Worm (Caenorhabditis elegans) whole organism, L2 larva: ENCODE measurements around the gene F46F5.5.

Source experiments
- C34F6.9 ChIP-seq: fragments of 150-350 bp; optimal IDR thresholded peaks from 2 replicates; lab custom pipeline; 2014; ENCODE audit warnings: missing biosample characterization, missing genetic modification characterization
- F13H6.1 ChIP-seq: sonication (generic microtip); optimal IDR thresholded peaks from 2 replicates; lab custom pipeline; 2016; ENCODE audit warnings: missing genetic modification characterization, missing compliant biosample characterization
- R02D3.7 ChIP-seq: fragments of 150-350 bp; optimal IDR thresholded peaks from 2 replicates; lab custom pipeline; 2014; ENCODE audit warnings: missing biosample characterization, missing genetic modification characterization
- ZK546.5 ChIP-seq: sonication (generic microtip); optimal IDR thresholded peaks from 2 replicates; lab custom pipeline; 2017; ENCODE audit warnings: missing biosample characterization, missing genetic modification characterization
- ama-1 ChIP-seq: fragments of 150-350 bp; optimal IDR thresholded peaks from 2 replicates; lab custom pipeline; 2018; ENCODE audit warnings: inconsistent platforms
- blmp-1 ChIP-seq: sonication (generic microtip); optimal IDR thresholded peaks from 2 replicates; lab custom pipeline; 2017; ENCODE audit warnings: missing genetic modification characterization, mild to moderate bottlenecking, missing compliant biosample characterization, antibody characterized with exemption, moderate library complexity; ENCODE audit not compliant: insufficient read depth
- ceh-16 ChIP-seq: fragments of 150-350 bp; optimal IDR thresholded peaks from 2 replicates; lab custom pipeline; 2014; ENCODE audit warnings: missing biosample characterization, missing genetic modification characterization
- ceh-82 ChIP-seq: fragments of 150-350 bp; optimal IDR thresholded peaks from 2 replicates; lab custom pipeline; 2014; ENCODE audit warnings: missing biosample characterization, missing genetic modification characterization
- crh-2 ChIP-seq: sonication (generic microtip); optimal IDR thresholded peaks from 2 replicates; lab custom pipeline; 2017; ENCODE audit warnings: missing biosample characterization, missing genetic modification characterization
- egl-27 ChIP-seq: sonication (generic microtip); optimal IDR thresholded peaks from 3 replicates; lab custom pipeline; 2017; ENCODE audit warnings: missing biosample characterization, missing genetic modification reagents, missing genetic modification characterization
- elt-3 ChIP-seq: sonication (generic microtip); optimal IDR thresholded peaks from 2 replicates; lab custom pipeline; 2017; ENCODE audit warnings: missing biosample characterization, missing genetic modification characterization
- lin-13 ChIP-seq: fragments of 150-350 bp; optimal IDR thresholded peaks from 2 replicates; lab custom pipeline; 2014; ENCODE audit warnings: missing biosample characterization, missing genetic modification reagents, missing genetic modification characterization
- lin-39 ChIP-seq: fragments of 150-350 bp; optimal IDR thresholded peaks from 2 replicates; lab custom pipeline; 2014; ENCODE audit warnings: missing biosample characterization, missing genetic modification reagents, missing genetic modification characterization
- lsy-2 ChIP-seq, 2 experiments: fragments of 150-350 bp in 1 of 2; sonication (generic microtip) in 1 of 2; optimal IDR thresholded peaks; 2 replicates each; lab custom pipeline; 2014 to 2017; ENCODE audit warnings: missing biosample characterization in 2 of 2, missing genetic modification characterization in 2 of 2
- mbf-1 ChIP-seq: sonication (generic microtip); optimal IDR thresholded peaks from 2 replicates; lab custom pipeline; 2017; ENCODE audit warnings: missing biosample characterization, missing genetic modification characterization
- nhr-10 ChIP-seq: sonication (generic microtip); optimal IDR thresholded peaks from 2 replicates; lab custom pipeline; 2017; ENCODE audit warnings: missing biosample characterization, missing genetic modification characterization
- nhr-12 ChIP-seq: fragments of 150-350 bp; optimal IDR thresholded peaks from 2 replicates; lab custom pipeline; 2014; ENCODE audit warnings: missing biosample characterization, missing genetic modification characterization
- nhr-129 ChIP-seq: fragments of 150-350 bp; optimal IDR thresholded peaks from 2 replicates; lab custom pipeline; 2014; ENCODE audit warnings: missing biosample characterization, missing genetic modification characterization
- nhr-23 ChIP-seq: fragments of 150-350 bp; optimal IDR thresholded peaks from 2 replicates; lab custom pipeline; 2014; ENCODE audit warnings: missing biosample characterization, missing genetic modification reagents, missing genetic modification characterization
- nhr-237 ChIP-seq: fragments of 150-350 bp; optimal IDR thresholded peaks from 2 replicates; lab custom pipeline; 2014; ENCODE audit warnings: missing biosample characterization, missing genetic modification characterization
- nhr-25 ChIP-seq: fragments of 150-350 bp; sonication (generic microtip); optimal IDR thresholded peaks from 3 replicates; lab custom pipeline; 2014; ENCODE audit warnings: missing biosample characterization, missing genetic modification characterization
- nhr-6 ChIP-seq: fragments of 150-350 bp; optimal IDR thresholded peaks from 2 replicates; lab custom pipeline; 2014; ENCODE audit warnings: missing biosample characterization, missing genetic modification characterization
- nhr-77 ChIP-seq: fragments of 150-350 bp; optimal IDR thresholded peaks from 2 replicates; lab custom pipeline; 2014; ENCODE audit warnings: missing biosample characterization, missing genetic modification characterization
- peb-1 ChIP-seq: fragments of 150-350 bp; optimal IDR thresholded peaks from 2 replicates; lab custom pipeline; 2014; ENCODE audit warnings: missing biosample characterization, missing genetic modification characterization
- sem-4 ChIP-seq: fragments of 150-350 bp; optimal IDR thresholded peaks from 2 replicates; lab custom pipeline; 2014; ENCODE audit warnings: missing biosample characterization, missing genetic modification reagents, missing genetic modification characterization
- skn-1 ChIP-seq: sonication (generic microtip); optimal IDR thresholded peaks from 2 replicates; lab custom pipeline; 2017; ENCODE audit warnings: missing biosample characterization, missing genetic modification characterization
- sma-3 ChIP-seq: sonication (generic microtip); optimal IDR thresholded peaks from 2 replicates; lab custom pipeline; 2016; ENCODE audit warnings: missing genetic modification reagents, missing genetic modification characterization, missing compliant biosample characterization
- sma-9 ChIP-seq, 2 experiments: fragments of 150-350 bp in 1 of 2; sonication (generic microtip) in 1 of 2; optimal IDR thresholded peaks; 2 replicates each; lab custom pipeline; 2014 to 2016; ENCODE audit warnings: missing genetic modification characterization in 2 of 2, mild to moderate bottlenecking in 1 of 2, missing biosample characterization in 1 of 2, missing compliant biosample characterization in 1 of 2, missing genetic modification reagents in 1 of 2, moderate library complexity in 1 of 2
- snpc-4 ChIP-seq: fragments of 150-350 bp; optimal IDR thresholded peaks from 2 replicates; lab custom pipeline; 2014; ENCODE audit warnings: missing biosample characterization, missing genetic modification characterization
- unc-55 ChIP-seq: fragments of 150-350 bp; sonication (generic microtip); optimal IDR thresholded peaks from 3 replicates; lab custom pipeline; 2014; ENCODE audit warnings: missing biosample characterization, missing genetic modification reagents, missing genetic modification characterization
- unc-62 ChIP-seq: fragments of 150-350 bp; optimal IDR thresholded peaks from 2 replicates; lab custom pipeline; 2014; ENCODE audit warnings: missing biosample characterization, missing genetic modification reagents, missing genetic modification characterization
- ztf-1 ChIP-seq: fragments of 200-800 bp; sonication (Bioruptor generic); conservative IDR thresholded peaks from 2 replicates; pipeline ENCODE4 v1.3.6; 2022; ENCODE audit warnings: missing genetic modification characterization, missing compliant biosample characterization
- ztf-11 ChIP-seq: sonication (generic microtip); optimal IDR thresholded peaks from 2 replicates; lab custom pipeline; 2017; ENCODE audit warnings: missing biosample characterization, missing genetic modification characterization
- ztf-4 ChIP-seq: fragments of 150-350 bp; optimal IDR thresholded peaks from 2 replicates; lab custom pipeline; 2014; ENCODE audit warnings: missing biosample characterization, missing genetic modification characterization

F46F5.5 gene

ce11 chrII:843971-844370 is 31.2 kb upstream of the F46F5.5 start, which contains the start of gene F28A10.4:
Gene F28A10.4 (plus strand): TSS chrII:844271.
- no peak for TF ChIP-seq nhr-12
- no peak for TF ChIP-seq F13H6.1 (tag; lab: Kevin White, UChicago)
- TF ChIP-seq nhr-129 (tag; lab: Kevin White, UChicago) = no peak
- TF ChIP-seq elt-3 (tag; lab: Kevin White, UChicago) = no peak
- TF ChIP-seq blmp-1 (tag; lab: Kevin White, UChicago) = no peak
- TF ChIP-seq nhr-77 = no peak
- no peak for TF ChIP-seq egl-27 (tag; lab: Kevin White, UChicago)
- no peak for TF ChIP-seq ceh-16
- TF ChIP-seq ztf-4 (tag; lab: Kevin White, UChicago) = no peak
- no peak for TF ChIP-seq mbf-1 (tag; lab: Kevin White, UChicago)
- no peak for TF ChIP-seq C34F6.9 (tag; lab: Kevin White, UChicago)
- TF ChIP-seq ama-1 (lab: Kevin White, UChicago) = no peak
- no peak for TF ChIP-seq nhr-237 (tag; lab: Kevin White, UChicago)
- TF ChIP-seq peb-1 (tag; lab: Kevin White, UChicago) = no peak
- TF ChIP-seq nhr-23 = no peak
- no peak for TF ChIP-seq unc-62 (GFP tag; lab: Kevin White, UChicago)
- no peak for TF ChIP-seq crh-2 (tag; lab: Kevin White, UChicago)
- no peak for TF ChIP-seq sma-3 (GFP tag; lab: Kevin White, UChicago)

- TF ChIP-seq ceh-82 (tag; lab: Kevin White, UChicago) (no peak), nhr-23 (no peak), lsy-2 (tag; optimal IDR thresholded peaks at IDR 0.05; lab: Kevin White, UChicago) (no peak), sem-4 (no peak), egl-27 (tag; lab: Kevin White, UChicago) (no peak), unc-55 (no peak), mbf-1 (tag; lab: Kevin White, UChicago) (no peak), snpc-4 (tag; lab: Kevin White, UChicago) (no peak), nhr-6 (no peak), elt-3 (tag; lab: Kevin White, UChicago) (no peak), lin-13 (GFP tag; lab: Kevin White, UChicago) (no peak), nhr-12 (no peak), nhr-237 (tag; lab: Kevin White, UChicago) (no peak), sma-9 (GFP tag; optimal IDR thresholded peaks at IDR 0.05; lab: Kevin White, UChicago) (no peak), sma-9 (tag; optimal IDR thresholded peaks at IDR 0.05; lab: Kevin White, UChicago) (no peak), nhr-25 (tag; lab: Kevin White, UChicago) (no peak)
Observed at ce11 chrII:840131-840530, 27.3 kb upstream of the F46F5.5 start, which contains the start of gene clc-33. Gene clc-33 (plus strand): TSS chrII:840431.

ce11 chrII:838414-838813 is 25.6 kb upstream of the F46F5.5 start, which contains the start of gene F28A10.8:
Gene F28A10.8 (minus strand): TSS chrII:838514.
- TF ChIP-seq lin-39 = no peak
- TF ChIP-seq ztf-1 (GFP tag; lab: Robert Waterston, UW) = no peak
- no peak for TF ChIP-seq ztf-11 (tag; lab: Kevin White, UChicago)
- TF ChIP-seq R02D3.7 (tag; lab: Kevin White, UChicago) = no peak
- no peak for TF ChIP-seq nhr-10 (tag; lab: Kevin White, UChicago)
- no peak for TF ChIP-seq skn-1
- no peak for TF ChIP-seq egl-27 (tag; lab: Kevin White, UChicago)
- TF ChIP-seq unc-55 = no peak
- no peak for TF ChIP-seq ZK546.5 (tag; lab: Kevin White, UChicago)
- no peak for TF ChIP-seq crh-2 (tag; lab: Kevin White, UChicago)
- TF ChIP-seq peb-1 (tag; lab: Kevin White, UChicago) = no peak
- TF ChIP-seq, all 48 proteins: peak for 0

ce11 chrII:825521-825920 is 12.7 kb upstream of the F46F5.5 start, which contains the start of gene F28A10.1:
Gene F28A10.1 (plus strand): TSS chrII:825821.
- TF ChIP-seq skn-1 = no peak
- no peak for TF ChIP-seq nhr-25 (tag; lab: Kevin White, UChicago)
- TF ChIP-seq ztf-1 (GFP tag; lab: Robert Waterston, UW) = no peak

- TF ChIP-seq lin-13 (GFP tag; lab: Kevin White, UChicago) = no peak
Observed at ce11 chrII:823529-823928, 10.7 kb upstream of the F46F5.5 start, which contains the start of gene F46F5.10. Gene F46F5.10 (plus strand): TSS chrII:823829.
